Worm (Caenorhabditis elegans) whole organism, L3 larva: ENCODE measurements around the gene str-178.

ENCODE experiments used
- ama-1 ChIP-seq: fragments of 150-350 bp; optimal IDR thresholded peaks from 2 replicates; lab custom pipeline; 2018
- mdl-1 ChIP-seq: fragments of 150-350 bp; optimal IDR thresholded peaks from 2 replicates; lab custom pipeline; 2014; ENCODE audit warnings: missing biosample characterization, missing genetic modification characterization
- nfya-1 ChIP-seq: sonication (generic microtip); optimal IDR thresholded peaks from 2 replicates; lab custom pipeline; 2017; ENCODE audit warnings: missing genetic modification characterization, mild to moderate bottlenecking, missing compliant biosample characterization, antibody characterized with exemption, moderate library complexity; ENCODE audit not compliant: insufficient read depth
- nhr-11 ChIP-seq: fragments of 150-350 bp; optimal IDR thresholded peaks from 2 replicates; lab custom pipeline; 2014; ENCODE audit warnings: missing biosample characterization, missing genetic modification characterization
- nhr-12 ChIP-seq: fragments of 150-350 bp; optimal IDR thresholded peaks from 2 replicates; lab custom pipeline; 2014; ENCODE audit warnings: missing biosample characterization, missing genetic modification characterization
- nhr-237 ChIP-seq: fragments of 150-350 bp; optimal IDR thresholded peaks from 2 replicates; lab custom pipeline; 2014; ENCODE audit warnings: missing biosample characterization, missing genetic modification characterization
- nhr-76 ChIP-seq: fragments of 150-350 bp; sonication (generic microtip); optimal IDR thresholded peaks from 5 replicates; lab custom pipeline; 2014; ENCODE audit warnings: missing biosample characterization, missing genetic modification characterization
- pha-4 ChIP-seq: fragments of 150-350 bp; optimal IDR thresholded peaks from 2 replicates; lab custom pipeline; 2014; ENCODE audit warnings: missing biosample characterization, missing genetic modification reagents, missing genetic modification characterization
- snpc-4 ChIP-seq: fragments of 150-350 bp; optimal IDR thresholded peaks from 2 replicates; lab custom pipeline; 2014; ENCODE audit warnings: missing biosample characterization, missing genetic modification characterization
- unc-39 ChIP-seq: sonication (generic microtip); optimal IDR thresholded peaks from 4 replicates; lab custom pipeline; 2017; ENCODE audit warnings: missing biosample characterization, missing genetic modification characterization
- unc-62 ChIP-seq: fragments of 150-350 bp; sonication (generic microtip); optimal IDR thresholded peaks from 4 replicates; lab custom pipeline; 2014; ENCODE audit warnings: missing biosample characterization, missing genetic modification reagents, missing genetic modification characterization

ce11 chrV:12714120-12714519 is 2.2 kb downstream of the str-178 start, which contains the start of gene R11D1.4:
- no peak for TF ChIP-seq ama-1 (lab: Kevin White, UChicago)
- TF ChIP-seq unc-39: no peak
- TF ChIP-seq nhr-76 (tag; lab: Kevin White, UChicago): no peak
- no peak for TF ChIP-seq nhr-11
- no peak for TF ChIP-seq pha-4 (tag; lab: Kevin White, UChicago)
- TF ChIP-seq unc-62 (GFP tag; lab: Kevin White, UChicago): no peak
- TF ChIP-seq snpc-4 (tag; lab: Kevin White, UChicago): no peak
- no peak for TF ChIP-seq nfya-1 (tag; lab: Kevin White, UChicago)
- TF ChIP-seq nhr-12: no peak
- no peak for TF ChIP-seq nhr-237 (tag; lab: Kevin White, UChicago)
- no peak for TF ChIP-seq mdl-1 (tag; lab: Kevin White, UChicago)
